Worm (Caenorhabditis elegans) whole organism, L1 larva: ENCODE data around the gene F17C11.12.
A peak's percentile ranks its signal among the peaks of the same experiment; 100 is the strongest.

Experiments
- C16A3.4 ChIP-seq: fragments of 150-350 bp; optimal IDR thresholded peaks from 2 replicates; lab custom pipeline; 2014; ENCODE audit warnings: missing biosample characterization, missing genetic modification characterization
- F16B12.6 ChIP-seq: fragments of 150-350 bp; optimal IDR thresholded peaks from 2 replicates; lab custom pipeline; 2014; ENCODE audit warnings: missing biosample characterization, missing genetic modification characterization
- Y116A8C.19 ChIP-seq: sonication (generic microtip); optimal IDR thresholded peaks from 2 replicates; lab custom pipeline; 2016; ENCODE audit warnings: missing compliant biosample characterization, missing genetic modification characterization, borderline replicate concordance
- aha-1 ChIP-seq: fragments of 150-350 bp; optimal IDR thresholded peaks from 2 replicates; lab custom pipeline; 2014; ENCODE audit warnings: missing biosample characterization, missing genetic modification characterization
- alr-1 ChIP-seq: fragments of 200-800 bp; sonication (Bioruptor generic); optimal IDR thresholded peaks from 2 replicates; lab custom pipeline; 2018; ENCODE audit warnings: borderline replicate concordance, mild to moderate bottlenecking, missing genetic modification characterization, missing compliant biosample characterization
- aly-2 ChIP-seq: fragments of 150-350 bp; optimal IDR thresholded peaks from 2 replicates; lab custom pipeline; 2014; ENCODE audit warnings: missing biosample characterization, missing genetic modification characterization
- blmp-1 ChIP-seq: fragments of 150-350 bp; optimal IDR thresholded peaks from 2 replicates; lab custom pipeline; 2014; ENCODE audit warnings: missing biosample characterization, missing genetic modification characterization
- ceh-82 ChIP-seq, 3 experiments: fragments of 150-350 bp in 1 of 3; sonication (generic microtip) in 2 of 3; optimal IDR thresholded peaks; 2 replicates each; lab custom pipeline; 2014 to 2017; ENCODE audit warnings: missing biosample characterization in 3 of 3, missing genetic modification characterization in 3 of 3
- ceh-88 ChIP-seq: fragments of 200-800 bp; sonication (Bioruptor generic); IDR thresholded peaks from 2 replicates; pipeline ENCODE4 v1.3.6; 2022; ENCODE audit warnings: missing genetic modification characterization, missing compliant biosample characterization
- ceh-90 ChIP-seq: sonication (generic microtip); optimal IDR thresholded peaks from 2 replicates; lab custom pipeline; 2016; ENCODE audit warnings: missing genetic modification characterization, missing compliant biosample characterization
- ces-1 ChIP-seq: fragments of 150-350 bp; optimal IDR thresholded peaks from 2 replicates; lab custom pipeline; 2014; ENCODE audit warnings: missing biosample characterization, missing genetic modification reagents, missing genetic modification characterization
- dpl-1 ChIP-seq, 3 experiments: fragments of 150-350 bp in 2 of 3; sonication (generic microtip) in 1 of 3; optimal IDR thresholded peaks; 2 replicates each; lab custom pipeline; 2014 to 2017; ENCODE audit warnings: missing biosample characterization in 3 of 3, missing genetic modification characterization in 3 of 3, missing genetic modification reagents in 3 of 3
- efl-1 ChIP-seq, 4 experiments: fragments of 150-350 bp; optimal IDR thresholded peaks in 3 of 4; peaks in 1 of 4; 1 replicate in 1 of 4; 2 replicates in 3 of 4; lab custom pipeline; 2014; ENCODE audit warnings: missing biosample characterization in 2 of 4, missing genetic modification characterization in 2 of 4, missing genetic modification reagents in 2 of 4
- efl-3 ChIP-seq: fragments of 200-800 bp; sonication (Bioruptor generic); optimal IDR thresholded peaks from 2 replicates; lab custom pipeline; 2018; ENCODE audit warnings: mild to moderate bottlenecking, missing genetic modification characterization, missing compliant biosample characterization
- egl-13 ChIP-seq: sonication (generic microtip); optimal IDR thresholded peaks from 2 replicates; lab custom pipeline; 2016; ENCODE audit warnings: missing genotype, missing genetic modification reagents, missing genetic modification characterization, missing compliant biosample characterization
- egl-27 ChIP-seq, 2 experiments: fragments of 150-350 bp in 1 of 2; sonication (generic microtip); optimal IDR thresholded peaks; 3 replicates each; lab custom pipeline; 2017 to 2018; ENCODE audit warnings: missing biosample characterization in 2 of 2, missing genetic modification characterization in 2 of 2, missing genetic modification reagents in 2 of 2
- elt-2 ChIP-seq: sonication (generic microtip); optimal IDR thresholded peaks from 2 replicates; lab custom pipeline; 2016; ENCODE audit warnings: missing genetic modification characterization, mild to moderate bottlenecking, inconsistent platforms, missing compliant biosample characterization, missing genetic modification reagents
- elt-3 ChIP-seq, 6 experiments: fragments of 150-350 bp in 1 of 6; sonication (generic microtip); optimal IDR thresholded peaks; 2 replicates each; lab custom pipeline; 2017 to 2018; ENCODE audit warnings: missing biosample characterization in 6 of 6, missing genetic modification characterization in 6 of 6, inconsistent platforms in 1 of 6
- ets-5 ChIP-seq: fragments of 200-800 bp; sonication (Bioruptor generic); IDR thresholded peaks from 2 replicates; pipeline ENCODE4 v1.3.6; 2022; ENCODE audit warnings: missing genetic modification characterization, missing compliant biosample characterization
- fkh-4 ChIP-seq: sonication (generic microtip); optimal IDR thresholded peaks from 2 replicates; lab custom pipeline; 2016; ENCODE audit warnings: missing compliant biosample characterization, missing genetic modification characterization, borderline replicate concordance
- fkh-8 ChIP-seq: sonication (generic microtip); optimal IDR thresholded peaks from 2 replicates; lab custom pipeline; 2016; ENCODE audit warnings: mild to moderate bottlenecking, missing genetic modification characterization, missing compliant biosample characterization
- fos-1 ChIP-seq: fragments of 150-350 bp; optimal IDR thresholded peaks from 2 replicates; lab custom pipeline; 2014; ENCODE audit warnings: missing biosample characterization, missing genetic modification characterization
- grh-1 ChIP-seq: fragments of 200-800 bp; sonication (Bioruptor generic); IDR thresholded peaks from 2 replicates; pipeline ENCODE4 v1.3.6; 2022; ENCODE audit warnings: missing genetic modification reagents, missing genetic modification characterization, missing compliant biosample characterization
- irx-1 ChIP-seq: sonication (generic microtip); optimal IDR thresholded peaks from 2 replicates; lab custom pipeline; 2016; ENCODE audit warnings: missing genetic modification characterization, missing compliant biosample characterization
- lin-13 ChIP-seq: fragments of 150-350 bp; optimal IDR thresholded peaks from 2 replicates; lab custom pipeline; 2014; ENCODE audit warnings: missing biosample characterization, missing genetic modification reagents, missing genetic modification characterization
- lin-14 ChIP-seq: fragments of 200-800 bp; sonication (Bioruptor generic); optimal IDR thresholded peaks from 2 replicates; lab custom pipeline; 2018; ENCODE audit warnings: mild to moderate bottlenecking, missing genetic modification characterization, moderate library complexity, missing compliant biosample characterization
- lir-3 ChIP-seq: sonication (generic microtip); optimal IDR thresholded peaks from 2 replicates; lab custom pipeline; 2016; ENCODE audit warnings: mild to moderate bottlenecking, missing genetic modification characterization, moderate library complexity, missing compliant biosample characterization; ENCODE audit not compliant: poor library complexity
- lsy-2 ChIP-seq, 2 experiments: fragments of 150-350 bp; optimal IDR thresholded peaks; 2 replicates each; lab custom pipeline; 2014; ENCODE audit warnings: missing biosample characterization in 2 of 2, missing genetic modification characterization in 2 of 2
- mdl-1 ChIP-seq, 2 experiments: fragments of 150-350 bp; optimal IDR thresholded peaks; 2 replicates each; lab custom pipeline; 2014 to 2017; ENCODE audit warnings: missing biosample characterization in 2 of 2, missing genetic modification characterization in 2 of 2, inconsistent platforms in 1 of 2
- mef-2 ChIP-seq: fragments of 150-350 bp; optimal IDR thresholded peaks from 2 replicates; lab custom pipeline; 2014; ENCODE audit warnings: missing biosample characterization, missing genetic modification characterization
- mep-1 ChIP-seq: fragments of 150-350 bp; optimal IDR thresholded peaks from 2 replicates; lab custom pipeline; 2014; ENCODE audit warnings: missing biosample characterization, missing genetic modification characterization
- nhr-12 ChIP-seq: sonication (generic microtip); optimal IDR thresholded peaks from 2 replicates; lab custom pipeline; 2017; ENCODE audit warnings: missing biosample characterization, missing genetic modification characterization
- nhr-19 ChIP-seq: fragments of 200-800 bp; sonication (Bioruptor generic); conservative IDR thresholded peaks from 2 replicates; pipeline ENCODE4 v1.3.6; 2022; ENCODE audit warnings: missing genetic modification characterization, missing compliant biosample characterization
- nhr-28 ChIP-seq: fragments of 150-350 bp; optimal IDR thresholded peaks from 2 replicates; lab custom pipeline; 2014; ENCODE audit warnings: missing biosample characterization, missing genetic modification characterization
- nhr-71 ChIP-seq: sonication (generic microtip); optimal IDR thresholded peaks from 2 replicates; lab custom pipeline; 2016; ENCODE audit warnings: mild to moderate bottlenecking, missing genetic modification characterization, moderate library complexity, missing compliant biosample characterization
- nhr-85 ChIP-seq: sonication (generic microtip); peaks from one replicate; lab custom pipeline; 2016; ENCODE audit warnings: missing genetic modification characterization, inconsistent platforms, missing compliant biosample characterization
- nhr-90 ChIP-seq: sonication (generic microtip); optimal IDR thresholded peaks from 2 replicates; lab custom pipeline; 2016; ENCODE audit warnings: mild to moderate bottlenecking, missing genetic modification characterization, missing compliant biosample characterization; ENCODE audit not compliant: poor library complexity
- pqm-1 ChIP-seq: sonication (generic microtip); optimal IDR thresholded peaks from 3 replicates; lab custom pipeline; 2017; ENCODE audit warnings: missing biosample characterization, missing genetic modification characterization
- rnt-1 ChIP-seq: sonication (generic microtip); optimal IDR thresholded peaks from 2 replicates; lab custom pipeline; 2016; ENCODE audit warnings: mild to moderate bottlenecking, missing genetic modification characterization, moderate library complexity, missing compliant biosample characterization
- skn-1 ChIP-seq: fragments of 150-350 bp; optimal IDR thresholded peaks from 2 replicates; lab custom pipeline; 2014; ENCODE audit warnings: missing biosample characterization, missing genetic modification characterization
- snpc-4 ChIP-seq: fragments of 150-350 bp; optimal IDR thresholded peaks from 2 replicates; lab custom pipeline; 2014; ENCODE audit warnings: missing biosample characterization, missing genetic modification characterization
- sox-4 ChIP-seq: sonication (generic microtip); optimal IDR thresholded peaks from 2 replicates; lab custom pipeline; 2016; ENCODE audit warnings: missing genetic modification characterization, missing compliant biosample characterization
- unc-130 ChIP-seq: fragments of 150-350 bp; optimal IDR thresholded peaks from 2 replicates; lab custom pipeline; 2017; ENCODE audit warnings: missing biosample characterization, missing genetic modification characterization, inconsistent platforms
- unc-30 ChIP-seq: sonication (generic microtip); optimal IDR thresholded peaks from 2 replicates; lab custom pipeline; 2017; ENCODE audit warnings: missing biosample characterization, missing genetic modification characterization
- unc-62 ChIP-seq: fragments of 150-350 bp; optimal IDR thresholded peaks from 2 replicates; lab custom pipeline; 2014; ENCODE audit warnings: missing biosample characterization, missing genetic modification reagents, missing genetic modification characterization
- unc-86 ChIP-seq: sonication (generic microtip); optimal IDR thresholded peaks from 2 replicates; lab custom pipeline; 2016; ENCODE audit warnings: missing genetic modification characterization, missing compliant biosample characterization
- vab-15 ChIP-seq: sonication (generic microtip); optimal IDR thresholded peaks from 2 replicates; lab custom pipeline; 2017; ENCODE audit warnings: missing genotype, mild to moderate bottlenecking, missing genetic modification characterization, missing compliant biosample characterization
- xbp-1 ChIP-seq: sonication (generic microtip); optimal IDR thresholded peaks from 2 replicates; lab custom pipeline; 2016; ENCODE audit warnings: missing genetic modification characterization, missing compliant biosample characterization

F17C11.12 gene

DNA sequence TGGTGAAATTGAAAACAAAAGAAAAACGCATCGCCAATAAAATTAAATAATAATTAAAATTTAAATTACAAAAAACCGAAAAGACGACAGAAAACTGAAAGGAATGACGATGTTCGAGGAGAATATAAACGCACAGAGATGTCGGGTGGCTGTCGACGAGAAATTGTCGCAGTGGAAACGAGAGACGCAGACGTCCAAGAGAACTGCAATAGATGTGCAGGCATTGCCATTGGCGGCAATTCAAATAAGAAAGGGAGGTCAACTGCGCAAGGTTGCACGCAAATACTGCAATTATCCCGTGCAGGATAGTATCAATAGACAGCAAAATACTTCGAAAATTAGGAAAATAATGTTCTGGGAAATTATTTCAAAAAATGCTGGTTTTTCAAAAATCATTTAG, 39.5 kb downstream of the F17C11.12 start (continued):
- TF ChIP-seq F16B12.6 (tag; lab: Kevin White, UChicago) (peak; percentile 71), fos-1 (peak; percentile 97), unc-30 (tag; lab: Kevin White, UChicago) (peak; percentile 25), C16A3.4 (tag; lab: Kevin White, UChicago) (peak; percentile 98), ceh-82 (tag; optimal IDR thresholded peaks at IDR 0.05; lab: Kevin White, UChicago) (peak; percentile 98 to 99 (median 98)), nhr-12 (tag; lab: Kevin White, UChicago) (peak; percentile 31), aly-2 (peak; percentile 92), nhr-71 (tag; lab: Kevin White, UChicago) (peak; percentile 100), alr-1 (tag; lab: Kevin White, UChicago) (no peak), grh-1 (peak; percentile 99), nhr-28 (peak; percentile 51), unc-130 (peak; percentile 99), unc-86 (tag; lab: Kevin White, UChicago) (peak; percentile 99), mdl-1 (tag; optimal IDR thresholded peaks at IDR 0.05; lab: Kevin White, UChicago) (peak; percentile 43 to 97), lin-13 (GFP tag; lab: Kevin White, UChicago) (peak; percentile 99), aha-1 (tag; lab: Kevin White, UChicago) (peak; percentile 97), mep-1 (peak; percentile 99), unc-62 (GFP tag; lab: Kevin White, UChicago) (peak; percentile 54), mef-2 (peak; percentile 88), rnt-1 (tag; lab: Kevin White, UChicago) (peak; percentile 100), egl-13 (tag; lab: Kevin White, UChicago) (peak; percentile 98), dpl-1 (GFP tag; optimal IDR thresholded peaks at IDR 0.05; lab: Kevin White, UChicago) (peak; percentile 100), snpc-4 (tag; lab: Kevin White, UChicago) (peak; percentile 93), blmp-1 (peak; percentile 92), nhr-19 (GFP tag; lab: Robert Waterston, UW) (peak; percentile 99), fkh-8 (tag; lab: Kevin White, UChicago) (peak; percentile 99), irx-1 (tag; lab: Kevin White, UChicago) (peak; percentile 98), egl-27 (tag; optimal IDR thresholded peaks at IDR 0.05; lab: Kevin White, UChicago) (peak; percentile 83 to 87), lin-14 (peak; percentile 99), ceh-88 (peak; percentile 96), ces-1 (no peak), nhr-85 (tag; lab: Kevin White, UChicago) (peak; percentile 100)

DNA sequence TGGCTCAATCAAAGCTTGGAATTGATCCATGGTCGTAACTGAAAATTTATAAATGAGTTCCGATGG, 39.8 kb downstream of the F17C11.12 start, which contains the start of gene sec-61.G:
Gene sec-61.G, minus strand, starts transcription at position 38 of the 66 bp plus-strand sequence.
- TF ChIP-seq Y116A8C.19 (no peak), skn-1 (no peak), fkh-4 (tag; lab: Kevin White, UChicago) (no peak)

DNA sequence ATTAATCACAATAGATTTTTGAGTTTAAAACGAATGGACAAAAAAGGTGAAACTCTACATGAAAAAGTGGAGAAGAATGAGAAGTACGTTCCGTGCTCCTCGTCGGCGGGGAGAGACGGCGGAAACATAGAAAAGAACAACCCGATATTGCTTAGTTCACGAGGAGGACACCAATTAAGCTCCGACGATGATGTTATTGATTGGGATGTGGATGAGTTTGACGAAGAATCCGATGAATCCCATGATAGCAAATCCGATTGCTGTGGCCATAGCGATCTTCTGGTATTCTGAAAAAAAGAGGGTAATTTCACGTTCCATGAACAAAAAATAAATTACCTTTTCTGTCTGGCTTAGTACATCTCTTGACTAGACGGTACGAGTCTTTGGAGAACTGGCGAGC, 40.0 kb downstream of the F17C11.12 start:
- no peak for TF ChIP-seq pqm-1 (tag; lab: Kevin White, UChicago)
- no peak for TF ChIP-seq lir-3 (tag; lab: Kevin White, UChicago)
- TF ChIP-seq Y116A8C.19, result no peak
- no peak for TF ChIP-seq efl-1 (optimal IDR thresholded peaks at IDR 0.05; lab: Kevin White, UChicago)
- TF ChIP-seq efl-1 (GFP tag; optimal IDR thresholded peaks at IDR 0.05 in 1 of 2; lab: Kevin White, UChicago), result peak in 1 of 2 experiments; percentile 90

DNA sequence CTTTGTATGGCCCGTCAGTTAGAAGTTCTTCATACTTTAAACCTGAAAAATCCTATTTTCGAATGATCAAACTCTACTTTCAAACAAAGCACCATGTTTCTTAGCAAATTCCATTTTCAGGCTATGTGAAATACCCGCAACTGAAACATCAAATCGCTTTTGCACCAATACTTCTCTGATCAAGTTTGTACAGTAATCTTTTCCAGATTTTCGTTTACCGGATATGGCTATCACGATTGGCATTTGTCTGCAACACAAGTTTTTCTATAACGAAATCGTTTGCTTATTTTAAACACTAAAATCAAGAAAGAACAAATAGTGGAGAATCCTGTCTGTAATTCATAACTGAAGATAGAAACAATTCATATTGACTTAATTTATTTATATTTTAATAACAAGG, 40.4 kb downstream of the F17C11.12 start, which contains the start of gene F32D8.13:
Gene F32D8.13, minus strand, starts transcription at position 249 of the 400 bp plus-strand sequence.
- TF ChIP-seq lsy-2 (tag; optimal IDR thresholded peaks at IDR 0.05; lab: Kevin White, UChicago) (peak; percentile 12 to 20), dpl-1 (GFP tag; optimal IDR thresholded peaks at IDR 0.05; lab: Kevin White, UChicago) (no peak), xbp-1 (tag; lab: Kevin White, UChicago) (no peak), nhr-90 (tag; lab: Kevin White, UChicago) (peak; percentile 33), ets-5 (GFP tag; lab: Robert Waterston, UW) (no peak), aha-1 (tag; lab: Kevin White, UChicago) (no peak), ceh-82 (tag; optimal IDR thresholded peaks at IDR 0.05; lab: Kevin White, UChicago) (no peak), mep-1 (no peak), vab-15 (tag; lab: Kevin White, UChicago) (no peak), ceh-90 (tag; lab: Kevin White, UChicago) (no peak), elt-3 (tag; optimal IDR thresholded peaks at IDR 0.05; lab: Kevin White, UChicago) (no peak), unc-62 (GFP tag; lab: Kevin White, UChicago) (no peak), mef-2 (no peak), sox-4 (tag; lab: Kevin White, UChicago) (no peak), lir-3 (tag; lab: Kevin White, UChicago) (no peak), nhr-71 (tag; lab: Kevin White, UChicago) (peak; percentile 40), efl-3 (GFP tag; lab: Kevin White, UChicago) (no peak), fos-1 (no peak), elt-2 (tag; lab: Kevin White, UChicago) (peak; percentile 14), mdl-1 (tag; optimal IDR thresholded peaks at IDR 0.05; lab: Kevin White, UChicago) (no peak)
